Worm (Caenorhabditis elegans) whole organism, L1 larva: Measurements from ENCODE around the gene gst-40.

Experiments
- ces-1 ChIP-seq: fragments of 150-350 bp; optimal IDR thresholded peaks from 2 replicates; lab custom pipeline; 2014; ENCODE audit warnings: missing biosample characterization, missing genetic modification reagents, missing genetic modification characterization
- dsc-1 ChIP-seq: sonication (generic microtip); optimal IDR thresholded peaks from 2 replicates; lab custom pipeline; 2016; ENCODE audit warnings: mild to moderate bottlenecking, missing genetic modification characterization, missing compliant biosample characterization
- mdl-1 ChIP-seq, 2 experiments: fragments of 150-350 bp; optimal IDR thresholded peaks; 2 replicates each; lab custom pipeline; 2014 to 2017; ENCODE audit warnings: missing biosample characterization in 2 of 2, missing genetic modification characterization in 2 of 2, inconsistent platforms in 1 of 2
- nhr-12 ChIP-seq: sonication (generic microtip); optimal IDR thresholded peaks from 2 replicates; lab custom pipeline; 2017; ENCODE audit warnings: missing biosample characterization, missing genetic modification characterization
- nhr-71 ChIP-seq: sonication (generic microtip); optimal IDR thresholded peaks from 2 replicates; lab custom pipeline; 2016; ENCODE audit warnings: mild to moderate bottlenecking, missing genetic modification characterization, moderate library complexity, missing compliant biosample characterization
- nhr-76 ChIP-seq: sonication (generic microtip); optimal IDR thresholded peaks from 2 replicates; lab custom pipeline; 2017; ENCODE audit warnings: missing biosample characterization, missing genetic modification characterization
- nhr-77 ChIP-seq: fragments of 150-350 bp; optimal IDR thresholded peaks from 2 replicates; lab custom pipeline; 2014; ENCODE audit warnings: missing biosample characterization, missing genetic modification characterization
- pax-3 ChIP-seq: fragments of 200-800 bp; sonication (Bioruptor generic); optimal IDR thresholded peaks from 2 replicates; lab custom pipeline; 2018; ENCODE audit warnings: mild to moderate bottlenecking, missing genetic modification characterization, moderate library complexity, missing compliant biosample characterization
- zag-1 ChIP-seq: fragments of 150-350 bp; optimal IDR thresholded peaks from 2 replicates; lab custom pipeline; 2014; ENCODE audit warnings: missing biosample characterization, missing genetic modification characterization
- zip-4 ChIP-seq: fragments of 200-800 bp; sonication (Bioruptor generic); optimal IDR thresholded peaks from 2 replicates; lab custom pipeline; 2018; ENCODE audit warnings: mild to moderate bottlenecking, missing genetic modification characterization, moderate library complexity, missing compliant biosample characterization

DNA sequence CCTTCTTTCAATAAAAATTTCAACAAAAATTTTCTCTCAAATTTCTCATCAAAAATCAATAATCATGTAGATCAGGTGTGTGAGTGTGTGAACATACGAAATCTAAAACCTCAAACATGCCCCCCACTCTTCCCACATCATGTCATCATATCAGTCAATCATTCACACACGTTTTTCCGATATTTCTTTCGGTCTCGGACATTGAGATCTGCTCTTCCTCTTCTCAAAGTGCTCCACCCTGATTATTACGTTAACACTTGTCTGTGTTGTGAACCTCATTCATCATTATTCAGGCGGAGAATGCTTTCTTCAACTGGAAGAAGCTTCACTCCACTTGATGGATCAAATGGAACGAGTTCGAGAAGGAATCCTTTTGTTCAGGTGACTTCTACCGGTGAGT, 23.9 kb upstream of the gst-40 start, which contains the start of gene kvs-5:
- no peak for TF ChIP-seq ces-1 (GFP tag; lab: Kevin White, UChicago)
- TF ChIP-seq zip-4 (GFP tag; lab: Kevin White, UChicago) = no peak
- no peak for TF ChIP-seq zag-1 (tag; lab: Kevin White, UChicago)
- no peak for TF ChIP-seq nhr-77 (tag; lab: Kevin White, UChicago)
- TF ChIP-seq pax-3 (tag; lab: Kevin White, UChicago) = no peak
- TF ChIP-seq dsc-1 = no peak
- no peak for TF ChIP-seq nhr-76 (tag; lab: Kevin White, UChicago)
- no peak for TF ChIP-seq mdl-1 (tag; optimal IDR thresholded peaks at IDR 0.05; lab: Kevin White, UChicago)
- no peak for TF ChIP-seq nhr-12 (tag; lab: Kevin White, UChicago)
- TF ChIP-seq nhr-71 (tag; lab: Kevin White, UChicago) = no peak
